Worm (Caenorhabditis elegans) whole organism, L1 larva: ENCODE data around the gene Y97E10AR.6.

Source experiments
- fos-1 ChIP-seq: fragments of 150-350 bp; optimal IDR thresholded peaks from 2 replicates; lab custom pipeline; 2014; ENCODE audit warnings: missing biosample characterization, missing genetic modification characterization
- irx-1 ChIP-seq: sonication (generic microtip); optimal IDR thresholded peaks from 2 replicates; lab custom pipeline; 2016; ENCODE audit warnings: missing genetic modification characterization, missing compliant biosample characterization
- lin-15B ChIP-seq: fragments of 150-350 bp; sonication (generic microtip); optimal IDR thresholded peaks from 3 replicates; lab custom pipeline; 2014; ENCODE audit warnings: missing biosample characterization, missing genetic modification characterization
- nhr-11 ChIP-seq: fragments of 150-350 bp; optimal IDR thresholded peaks from 2 replicates; lab custom pipeline; 2014; ENCODE audit warnings: missing biosample characterization, missing genetic modification characterization
- nhr-19 ChIP-seq: fragments of 200-800 bp; sonication (Bioruptor generic); conservative IDR thresholded peaks from 2 replicates; pipeline ENCODE4 v1.3.6; 2022; ENCODE audit warnings: missing genetic modification characterization, missing compliant biosample characterization
- nhr-28 ChIP-seq: fragments of 150-350 bp; optimal IDR thresholded peaks from 2 replicates; lab custom pipeline; 2014; ENCODE audit warnings: missing biosample characterization, missing genetic modification characterization
- nhr-77 ChIP-seq: fragments of 150-350 bp; optimal IDR thresholded peaks from 2 replicates; lab custom pipeline; 2014; ENCODE audit warnings: missing biosample characterization, missing genetic modification characterization
- nhr-90 ChIP-seq: sonication (generic microtip); optimal IDR thresholded peaks from 2 replicates; lab custom pipeline; 2016; ENCODE audit warnings: mild to moderate bottlenecking, missing genetic modification characterization, missing compliant biosample characterization; ENCODE audit not compliant: poor library complexity
- unc-130 ChIP-seq: fragments of 150-350 bp; optimal IDR thresholded peaks from 2 replicates; lab custom pipeline; 2017; ENCODE audit warnings: missing biosample characterization, missing genetic modification characterization, inconsistent platforms

DNA sequence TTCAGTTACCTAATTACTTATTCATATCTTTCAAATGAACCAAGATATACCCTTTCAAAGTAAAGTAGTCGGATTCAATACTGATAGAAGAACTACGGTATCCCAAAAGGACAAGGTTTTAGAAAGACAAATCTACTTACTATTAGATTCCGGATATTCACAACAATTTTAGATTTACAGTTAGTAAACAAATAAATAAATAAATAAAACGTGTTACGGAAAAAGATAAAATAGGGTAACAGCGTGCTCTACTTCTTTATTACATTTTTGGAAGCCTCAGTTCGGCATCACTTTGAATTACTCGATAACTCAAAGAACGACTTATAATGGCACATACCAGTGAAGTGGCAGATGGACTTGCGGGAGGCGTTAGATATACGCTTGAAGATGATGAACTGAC is 8.8 kb downstream of the Y97E10AR.6 start, which contains the start of gene Y97E10AR.8:
- TF ChIP-seq lin-15B (no peak), nhr-90 (no peak), nhr-19 (GFP tag; lab: Robert Waterston, UW) (no peak), nhr-77 (tag; lab: Kevin White, UChicago) (no peak), unc-130 (tag; lab: Kevin White, UChicago) (no peak), fos-1 (tag; lab: Kevin White, UChicago) (no peak), nhr-11 (tag; lab: Kevin White, UChicago) (no peak), nhr-28 (tag; lab: Kevin White, UChicago) (no peak), irx-1 (no peak)
